Fruit fly (Drosophila melanogaster): Measurements from ENCODE around the gene CG3505.

DNA sequence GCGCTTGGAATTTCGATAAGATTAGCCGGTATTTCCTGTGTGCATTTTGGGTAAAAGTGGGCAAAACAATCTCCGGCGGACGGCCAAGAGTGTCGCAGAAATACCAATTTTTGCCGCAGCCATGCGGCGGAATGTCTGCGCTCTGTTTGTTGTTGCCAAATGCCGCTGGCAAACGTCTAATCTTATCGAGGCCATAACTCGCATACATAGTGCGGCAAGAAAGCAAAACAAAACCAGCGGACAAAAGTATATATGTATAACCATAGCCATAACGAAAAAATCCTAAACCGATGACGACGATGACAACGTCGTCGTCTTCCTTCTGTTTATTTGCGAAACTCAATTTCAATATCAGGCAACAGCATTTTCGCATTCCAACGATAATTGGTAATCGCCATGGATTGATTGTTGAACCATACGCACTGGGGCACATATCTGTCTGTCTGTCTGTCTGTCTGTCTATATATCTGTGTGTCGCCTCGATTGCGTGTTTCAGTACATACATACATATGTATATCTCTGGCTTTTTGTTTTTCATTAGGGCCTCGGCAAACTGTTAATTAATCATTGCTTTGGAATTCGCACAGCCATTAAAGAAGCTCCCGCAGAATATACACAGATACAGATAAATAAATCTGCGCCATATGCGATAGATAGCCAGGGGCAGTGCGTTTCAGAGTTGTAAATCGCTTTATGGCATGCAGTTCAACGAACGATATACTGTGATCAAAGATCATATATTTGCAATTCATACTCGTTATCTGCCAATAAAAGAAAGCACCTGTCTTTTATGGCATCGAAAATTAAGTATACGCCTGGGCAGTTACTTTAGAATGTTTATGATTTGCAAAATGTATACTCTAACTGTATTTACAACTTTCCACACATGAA is 46.3 kb downstream of the CG3505 start:
- no peak for TF ChIP-seq usp (GFP tag; optimal IDR thresholded peaks at IDR 0.05)
- no peak for TF ChIP-seq CG8478 (optimal IDR thresholded peaks at IDR 0.05)
